Worm (Caenorhabditis elegans) whole organism, midembryonic: ENCODE results near the gene sdz-36.
"Not testable (repeated sequence)": the region's sequence is repeated elsewhere in the genome, so short reads cannot be mapped to it uniquely, and the experiment has no call there.

ENCODE experiments used
- T22C8.4 ChIP-seq: fragments of 200-800 bp; sonication (Bioruptor generic); IDR thresholded peaks from 2 replicates; pipeline ENCODE4 v1.3.6; 2022; ENCODE audit warnings: missing genetic modification characterization, missing compliant biosample characterization
- cog-1 ChIP-seq: sonication (generic microtip); optimal IDR thresholded peaks from 2 replicates; lab custom pipeline; 2016; ENCODE audit warnings: missing genetic modification characterization, missing compliant biosample characterization
- flt-1 ChIP-seq: fragments of 200-800 bp; sonication (Bioruptor generic); IDR thresholded peaks from 2 replicates; pipeline ENCODE4 v1.3.6; 2022; ENCODE audit warnings: missing genetic modification characterization, missing compliant biosample characterization
- klf-2 ChIP-seq: fragments of 200-800 bp; sonication (Bioruptor generic); conservative IDR thresholded peaks from 2 replicates; pipeline ENCODE4 v1.3.6; 2022; ENCODE audit warnings: missing genetic modification reagents, missing genetic modification characterization, missing compliant biosample characterization
- med-1 ChIP-seq: sonication (generic microtip); optimal IDR thresholded peaks from 2 replicates; lab custom pipeline; 2017; ENCODE audit warnings: missing genetic modification characterization, mild to moderate bottlenecking, missing compliant biosample characterization, antibody characterized with exemption, missing genetic modification reagents; ENCODE audit not compliant: insufficient read depth
- ref-1 ChIP-seq: fragments of 200-800 bp; sonication (Bioruptor generic); conservative IDR thresholded peaks from 2 replicates; pipeline ENCODE4 v1.3.6; 2022; ENCODE audit warnings: missing genetic modification reagents, missing genetic modification characterization, missing compliant biosample characterization
- tab-1 ChIP-seq: fragments of 200-800 bp; sonication (Bioruptor generic); IDR thresholded peaks from 2 replicates; pipeline ENCODE4 v1.3.6; 2022; ENCODE audit warnings: missing genetic modification characterization, missing compliant biosample characterization
- ztf-23 ChIP-seq: fragments of 200-800 bp; sonication (Bioruptor generic); IDR thresholded peaks from 2 replicates; pipeline ENCODE4 v1.3.6; 2022; ENCODE audit warnings: missing genetic modification reagents, missing genetic modification characterization, missing compliant biosample characterization
- ztf-29 ChIP-seq: fragments of 200-800 bp; sonication (Bioruptor generic); IDR thresholded peaks from 2 replicates; pipeline ENCODE4 v1.3.6; 2022; ENCODE audit warnings: missing genetic modification reagents, missing genetic modification characterization, missing compliant biosample characterization

sdz-36 gene

ce11 chrIV:9678007-9678406 lies 12.7 kb upstream of the sdz-36 start:
- TF ChIP-seq flt-1 (GFP tag; lab: Robert Waterston, UW) (no peak), med-1 (GFP tag; lab: Kevin White, UChicago) (no peak), T22C8.4 (GFP tag; lab: Robert Waterston, UW) (no peak), ref-1 (GFP tag; lab: Robert Waterston, UW) (no peak), tab-1 (GFP tag; lab: Robert Waterston, UW) (no peak), ztf-23 (GFP tag; lab: Robert Waterston, UW) (no peak), klf-2 (GFP tag; lab: Robert Waterston, UW) (no peak), ztf-29 (no peak), cog-1 (tag; lab: Kevin White, UChicago) (no peak)

DNA sequence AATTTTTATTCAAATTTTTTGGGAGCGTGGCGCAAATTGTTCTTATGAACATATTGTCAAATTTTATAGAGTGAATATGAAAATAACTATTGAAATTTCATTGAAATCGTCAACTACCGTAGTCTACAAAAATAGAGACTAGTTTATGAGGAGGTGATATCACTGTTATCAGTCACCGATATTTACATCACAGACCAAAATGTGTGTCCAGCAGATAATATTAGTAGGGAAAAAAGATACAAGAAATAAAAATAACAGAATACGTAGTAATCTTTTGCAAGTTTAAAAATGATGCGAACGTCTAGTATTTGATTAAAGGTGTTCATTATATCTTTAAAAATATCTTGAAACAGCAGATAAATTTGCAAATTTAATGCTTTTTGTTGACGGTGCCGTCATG lies 11.4 kb upstream of the sdz-36 start:
- TF ChIP-seq cog-1 (tag; lab: Kevin White, UChicago), result no peak
- no peak for TF ChIP-seq T22C8.4 (GFP tag; lab: Robert Waterston, UW)
- no peak for TF ChIP-seq tab-1 (GFP tag; lab: Robert Waterston, UW)
- no peak for TF ChIP-seq ztf-29
- no peak for TF ChIP-seq flt-1 (GFP tag; lab: Robert Waterston, UW)
- TF ChIP-seq klf-2 (GFP tag; lab: Robert Waterston, UW), result no peak
- no peak for TF ChIP-seq med-1 (GFP tag; lab: Kevin White, UChicago)
- no peak for TF ChIP-seq ref-1 (GFP tag; lab: Robert Waterston, UW)

- TF ChIP-seq tab-1 (GFP tag; lab: Robert Waterston, UW) (no peak), ref-1 (GFP tag; lab: Robert Waterston, UW) (no peak), ztf-29 (no peak), cog-1 (tag; lab: Kevin White, UChicago) (no peak), T22C8.4 (GFP tag; lab: Robert Waterston, UW) (no peak), med-1 (GFP tag; lab: Kevin White, UChicago) (no peak), ztf-23 (GFP tag; lab: Robert Waterston, UW) (no peak), klf-2 (GFP tag; lab: Robert Waterston, UW) (no peak), flt-1 (GFP tag; lab: Robert Waterston, UW) (no peak)
These were observed 9.9 kb upstream of the sdz-36 start, which contains the start of gene ins-8 for ce11 chrIV:9680841-9681240. TSS of gene ins-8 (minus strand) at chrIV:9680941.

ce11 chrIV:9682514-9682913 lies 8.2 kb upstream of the sdz-36 start, which contains the start of gene ins-7:
TSS of gene ins-7 (minus strand) at chrIV:9682845.
- TF ChIP-seq med-1 (GFP tag; lab: Kevin White, UChicago), result no peak
- TF ChIP-seq ref-1 (GFP tag; lab: Robert Waterston, UW), result no peak
- TF ChIP-seq cog-1 (tag; lab: Kevin White, UChicago), result no peak
- TF ChIP-seq klf-2 (GFP tag; lab: Robert Waterston, UW), result no peak

ce11 chrIV:9683433-9683832 lies 7.3 kb upstream of the sdz-36 start, which contains the start of the genes htas-1 and ZK1251.3:
TSS of gene htas-1 (minus strand) at chrIV:9683533.
TSS of gene ZK1251.3 (plus strand) at chrIV:9683658.
- TF ChIP-seq T22C8.4 (GFP tag; lab: Robert Waterston, UW) (no peak), flt-1 (GFP tag; lab: Robert Waterston, UW) (no peak), ztf-29 (no peak), klf-2 (GFP tag; lab: Robert Waterston, UW) (no peak), med-1 (GFP tag; lab: Kevin White, UChicago) (no peak), ref-1 (GFP tag; lab: Robert Waterston, UW) (no peak), ztf-23 (GFP tag; lab: Robert Waterston, UW) (no peak), tab-1 (GFP tag; lab: Robert Waterston, UW) (no peak), cog-1 (tag; lab: Kevin White, UChicago) (no peak)

DNA sequence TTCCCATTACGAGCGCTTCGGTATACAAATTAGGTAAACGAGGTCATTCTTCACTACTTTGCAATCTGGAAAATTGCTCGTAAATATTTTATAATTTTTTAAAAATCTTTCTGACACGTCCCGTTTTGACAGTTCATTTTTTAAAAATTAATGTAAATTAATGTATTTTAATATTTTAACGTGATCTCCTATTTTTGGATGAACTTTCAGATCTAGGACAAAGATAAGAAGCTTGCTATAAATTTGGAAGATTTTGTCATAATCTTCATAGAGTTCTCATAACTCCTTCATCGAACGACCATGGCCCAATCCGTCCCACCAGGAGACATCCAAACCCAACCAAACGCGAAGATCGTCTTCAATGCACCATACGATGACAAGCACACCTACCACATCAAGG lies 2.0 kb upstream of the sdz-36 start, which contains the start of gene msp-76:
TSS of gene msp-76 (plus strand) at position 301 of the 400 bp plus-strand sequence.
- not testable (repeated sequence) for TF ChIP-seq med-1 (GFP tag; lab: Kevin White, UChicago); T22C8.4 (GFP tag; lab: Robert Waterston, UW); ref-1 (GFP tag; lab: Robert Waterston, UW)

- TF ChIP-seq tab-1 (GFP tag; lab: Robert Waterston, UW) (no peak), ztf-23 (GFP tag; lab: Robert Waterston, UW) (no peak), med-1 (GFP tag; lab: Kevin White, UChicago) (no peak), T22C8.4 (GFP tag; lab: Robert Waterston, UW) (no peak), ref-1 (GFP tag; lab: Robert Waterston, UW) (no peak), klf-2 (GFP tag; lab: Robert Waterston, UW) (no peak), flt-1 (GFP tag; lab: Robert Waterston, UW) (no peak), ztf-29 (no peak), cog-1 (tag; lab: Kevin White, UChicago) (no peak)
These were observed 2.1 kb downstream of the sdz-36 start, which contains the start of gene twk-9 for ce11 chrIV:9692874-9693273. TSS of gene twk-9 (plus strand) at chrIV:9693174.

- TF ChIP-seq klf-2 (GFP tag; lab: Robert Waterston, UW) (no peak), ztf-29 (no peak), T22C8.4 (GFP tag; lab: Robert Waterston, UW) (no peak), flt-1 (GFP tag; lab: Robert Waterston, UW) (no peak), cog-1 (tag; lab: Kevin White, UChicago) (no peak), tab-1 (GFP tag; lab: Robert Waterston, UW) (no peak), med-1 (GFP tag; lab: Kevin White, UChicago) (no peak), ztf-23 (GFP tag; lab: Robert Waterston, UW) (no peak)
These were observed 5.8 kb downstream of the sdz-36 start for ce11 chrIV:9696513-9696912.

ce11 chrIV:9697869-9698268 lies 7.1 kb downstream of the sdz-36 start:
- TF ChIP-seq ztf-23 (GFP tag; lab: Robert Waterston, UW) (no peak), tab-1 (GFP tag; lab: Robert Waterston, UW) (no peak), med-1 (GFP tag; lab: Kevin White, UChicago) (no peak)
